Fruit fly (Drosophila melanogaster) whole organism, embryonic: ENCODE data around the gene SmydA-9.

ENCODE experiments used
- Antp ChIP-seq: fragments of 200-800 bp; sonication (Bioruptor generic); optimal IDR thresholded peaks from 3 replicates; lab custom pipeline; 2016; ENCODE audit warnings: missing biosample characterization, missing genetic modification characterization
- CG10147 ChIP-seq: fragments of 200-800 bp; sonication (Bioruptor generic); optimal IDR thresholded peaks from 2 replicates; lab custom pipeline; 2019; ENCODE audit warnings: missing biosample characterization, mild to moderate bottlenecking, missing genetic modification characterization, moderate library complexity
- CG10267 ChIP-seq: fragments of 200-800 bp; sonication (Bioruptor generic); optimal IDR thresholded peaks from 2 replicates; lab custom pipeline; 2018; ENCODE audit warnings: missing biosample characterization, mild to moderate bottlenecking, missing genetic modification characterization, moderate library complexity
- CG11085 ChIP-seq: fragments of 200-800 bp; sonication (Bioruptor generic); IDR thresholded peaks from 2 replicates; pipeline ENCODE4 v1.3.6; 2022; ENCODE audit warnings: missing biosample characterization, missing genetic modification characterization
- CG11456 ChIP-seq: fragments of 200-800 bp; sonication (Bioruptor generic); IDR thresholded peaks from 3 replicates; pipeline ENCODE4 v1.3.6; 2022; ENCODE audit warnings: missing biosample characterization, missing genetic modification characterization
- CG14441 ChIP-seq: fragments of 200-800 bp; sonication (Bioruptor generic); IDR thresholded peaks from 2 replicates; pipeline ENCODE4 v1.3.6; 2022; ENCODE audit warnings: missing biosample characterization, missing genetic modification characterization
- CG1529 ChIP-seq: fragments of 200-800 bp; sonication (Bioruptor generic); optimal IDR thresholded peaks from 3 replicates; lab custom pipeline; 2018; ENCODE audit warnings: missing biosample characterization, missing genetic modification characterization
- CG1647 ChIP-seq: fragments of 200-800 bp; sonication (Bioruptor generic); optimal IDR thresholded peaks from 3 replicates; lab custom pipeline; 2016; ENCODE audit warnings: missing biosample characterization, missing genetic modification characterization
- CG2202 ChIP-seq: fragments of 200-800 bp; sonication (Bioruptor generic); optimal IDR thresholded peaks from 2 replicates; lab custom pipeline; 2018; ENCODE audit warnings: missing biosample characterization, mild to moderate bottlenecking, missing genetic modification characterization
- CG32532 ChIP-seq: fragments of 200-800 bp; sonication (Bioruptor generic); IDR thresholded peaks from 2 replicates; pipeline ENCODE4 v1.3.6; 2022; ENCODE audit warnings: missing biosample characterization, missing genetic modification characterization
- CG33557 ChIP-seq: fragments of 200-800 bp; sonication (Bioruptor generic); optimal IDR thresholded peaks from 2 replicates; lab custom pipeline; 2019; ENCODE audit warnings: missing biosample characterization, mild to moderate bottlenecking, missing genetic modification characterization, moderate library complexity
- CG43689 ChIP-seq: fragments of 200-800 bp; sonication (Bioruptor generic); IDR thresholded peaks from 2 replicates; pipeline ENCODE4 v1.3.6; 2022; ENCODE audit warnings: missing biosample characterization, missing genetic modification characterization
- CG7271 ChIP-seq: fragments of 200-800 bp; sonication (Bioruptor generic); optimal IDR thresholded peaks from 2 replicates; lab custom pipeline; 2018; ENCODE audit warnings: missing biosample characterization, mild to moderate bottlenecking, missing genetic modification characterization, moderate library complexity
- CG7556 ChIP-seq: fragments of 200-800 bp; sonication (Bioruptor generic); optimal IDR thresholded peaks from 2 replicates; lab custom pipeline; 2017; ENCODE audit warnings: missing biosample characterization, mild to moderate bottlenecking, missing genetic modification characterization
- Dek ChIP-seq: fragments of 200-800 bp; sonication (Bioruptor generic); optimal IDR thresholded peaks from 3 replicates; lab custom pipeline; 2019; ENCODE audit warnings: missing biosample characterization, mild to moderate bottlenecking, missing genetic modification characterization, moderate library complexity
- Dfd ChIP-seq, 2 experiments: fragments of >200 bp; optimal IDR thresholded peaks; 2 replicates each; lab custom pipeline; 2017; ENCODE audit warnings: missing biosample characterization in 2 of 2, missing genetic modification characterization in 2 of 2
- E2f1 ChIP-seq: fragments of 200-800 bp; sonication (Bioruptor generic); IDR thresholded peaks from 2 replicates; pipeline ENCODE4 v1.3.6; 2022; ENCODE audit warnings: missing biosample characterization, missing genetic modification characterization
- ERR ChIP-seq: fragments of 200-800 bp; sonication (Bioruptor generic); optimal IDR thresholded peaks from 2 replicates; lab custom pipeline; 2016; ENCODE audit warnings: missing biosample characterization, missing genetic modification characterization
- Fer2 ChIP-seq: fragments of 200-800 bp; sonication (Bioruptor generic); optimal IDR thresholded peaks from 2 replicates; lab custom pipeline; 2018; ENCODE audit warnings: missing biosample characterization, mild to moderate bottlenecking, missing genetic modification characterization, moderate library complexity
- HLH4C ChIP-seq: fragments of 200-800 bp; sonication (Bioruptor generic); IDR thresholded peaks from 3 replicates; pipeline ENCODE4 v1.3.6; 2022; ENCODE audit warnings: missing biosample characterization, missing genetic modification characterization; ENCODE audit not compliant: partially characterized antibody
- Jarid2 ChIP-seq: fragments of 200-800 bp; sonication (Bioruptor generic); optimal IDR thresholded peaks from 3 replicates; lab custom pipeline; 2017; ENCODE audit warnings: mild to moderate bottlenecking, missing biosample characterization, missing genetic modification reagents, missing genetic modification characterization
- Lpt ChIP-seq: fragments of >200 bp; optimal IDR thresholded peaks from 2 replicates; lab custom pipeline; 2018; ENCODE audit warnings: missing biosample characterization, missing genetic modification characterization
- Mad ChIP-seq: fragments of 200-800 bp; sonication (Bioruptor generic); optimal IDR thresholded peaks from 2 replicates; lab custom pipeline; 2016; ENCODE audit warnings: missing biosample characterization, missing genetic modification characterization
- Max ChIP-seq: fragments of 200-800 bp; sonication (Bioruptor generic); optimal IDR thresholded peaks from 2 replicates; lab custom pipeline; 2016; ENCODE audit warnings: missing biosample characterization, mild to moderate bottlenecking, missing genetic modification characterization
- NK7.1 ChIP-seq: fragments of 200-800 bp; sonication (Bioruptor generic); optimal IDR thresholded peaks from 3 replicates; lab custom pipeline; 2016; ENCODE audit warnings: missing biosample characterization, missing genetic modification characterization
- Neu2 ChIP-seq: fragments of 200-800 bp; sonication (Bioruptor generic); optimal IDR thresholded peaks from 3 replicates; lab custom pipeline; 2016; ENCODE audit warnings: missing biosample characterization, missing genetic modification characterization, borderline replicate concordance
- Oaz ChIP-seq: fragments of 200-800 bp; sonication (Bioruptor generic); IDR thresholded peaks from 2 replicates; pipeline ENCODE4 v1.3.6; 2022; ENCODE audit warnings: missing biosample characterization, missing genetic modification characterization
- PHDP ChIP-seq: fragments of 200-800 bp; sonication (Bioruptor generic); optimal IDR thresholded peaks from 3 replicates; lab custom pipeline; 2018; ENCODE audit warnings: missing biosample characterization, mild to moderate bottlenecking, missing genetic modification characterization, moderate library complexity
- Rx ChIP-seq: fragments of 200-800 bp; sonication (Bioruptor generic); IDR thresholded peaks from 2 replicates; pipeline ENCODE4 v1.3.6; 2022; ENCODE audit warnings: missing biosample characterization, missing genetic modification characterization
- Sry-β ChIP-seq: fragments of 200-800 bp; sonication (Bioruptor generic); optimal IDR thresholded peaks from 2 replicates; lab custom pipeline; 2018; ENCODE audit warnings: missing biosample characterization, mild to moderate bottlenecking, missing genetic modification characterization, moderate library complexity
- Sry-δ ChIP-seq: fragments of 200-800 bp; sonication (Bioruptor generic); optimal IDR thresholded peaks from 2 replicates; lab custom pipeline; 2016; ENCODE audit warnings: missing biosample characterization, missing genetic modification characterization
- Stat92E ChIP-seq, 3 experiments: fragments of >200 bp in 2 of 3; fragments of 200-800 bp in 1 of 3; sonication (Bioruptor generic) in 1 of 3; optimal IDR thresholded peaks; 2 replicates each; lab custom pipeline; 2017 to 2019; ENCODE audit warnings: missing biosample characterization in 3 of 3, missing genetic modification characterization in 3 of 3, mild to moderate bottlenecking in 1 of 3, moderate library complexity in 1 of 3
- TFAM ChIP-seq: fragments of 200-800 bp; sonication (Bioruptor generic); optimal IDR thresholded peaks from 2 replicates; lab custom pipeline; 2017; ENCODE audit warnings: missing biosample characterization, missing genetic modification characterization, inconsistent platforms
- YL-1 ChIP-seq: fragments of 200-800 bp; sonication (Bioruptor generic); optimal IDR thresholded peaks from 3 replicates; lab custom pipeline; 2017; ENCODE audit warnings: missing biosample characterization, mild to moderate bottlenecking, missing genetic modification characterization
- ac ChIP-seq: fragments of 200-800 bp; sonication (Bioruptor generic); optimal IDR thresholded peaks from 3 replicates; lab custom pipeline; 2017; ENCODE audit warnings: missing biosample characterization, mild to moderate bottlenecking, missing genetic modification characterization
- amos ChIP-seq: fragments of 200-800 bp; sonication (Bioruptor generic); IDR thresholded peaks from 2 replicates; pipeline ENCODE4 v1.3.6; 2022; ENCODE audit warnings: missing biosample characterization, missing genetic modification characterization; ENCODE audit not compliant: partially characterized antibody
- ato ChIP-seq: fragments of 200-800 bp; sonication (Bioruptor generic); IDR thresholded peaks from 2 replicates; pipeline ENCODE4 v1.3.6; 2022; ENCODE audit warnings: missing biosample characterization, missing genetic modification characterization; ENCODE audit not compliant: partially characterized antibody
- bsh ChIP-seq, 2 experiments: fragments of 200-800 bp; sonication (Bioruptor generic); optimal IDR thresholded peaks; 2 replicates each; lab custom pipeline; 2017 to 2018; ENCODE audit warnings: mild to moderate bottlenecking in 2 of 2, missing biosample characterization in 2 of 2, missing genetic modification characterization in 2 of 2, moderate library complexity in 1 of 2
- dati ChIP-seq: fragments of 200-800 bp; sonication (Bioruptor generic); IDR thresholded peaks from 2 replicates; pipeline ENCODE4 v1.3.6; 2022; ENCODE audit warnings: missing biosample characterization, missing genetic modification characterization
- dimm ChIP-seq: fragments of 200-800 bp; sonication (Bioruptor generic); IDR thresholded peaks from 2 replicates; pipeline ENCODE4 v1.3.6; 2022; ENCODE audit warnings: missing biosample characterization, missing genetic modification characterization
- dmrt11E ChIP-seq: fragments of 200-800 bp; sonication (Bioruptor generic); optimal IDR thresholded peaks from 3 replicates; lab custom pipeline; 2018; ENCODE audit warnings: missing biosample characterization, mild to moderate bottlenecking, missing genetic modification characterization, moderate library complexity
- emc ChIP-seq: fragments of 200-800 bp; sonication (Bioruptor generic); optimal IDR thresholded peaks from 2 replicates; lab custom pipeline; 2016; ENCODE audit warnings: missing biosample characterization, missing genetic modification characterization
- fd3F ChIP-seq: fragments of 200-800 bp; sonication (Bioruptor generic); optimal IDR thresholded peaks from 2 replicates; lab custom pipeline; 2018; ENCODE audit warnings: missing biosample characterization, mild to moderate bottlenecking, missing genetic modification characterization, moderate library complexity
- kni ChIP-seq: fragments of 200-800 bp; sonication (Bioruptor generic); optimal IDR thresholded peaks from 3 replicates; lab custom pipeline; 2017; ENCODE audit warnings: mild to moderate bottlenecking, missing biosample characterization, missing genetic modification reagents, missing genetic modification characterization
- knrl ChIP-seq: fragments of 200-800 bp; sonication (Bioruptor generic); IDR thresholded peaks from 3 replicates; pipeline ENCODE4 v1.3.6; 2022; ENCODE audit warnings: missing biosample characterization, missing genetic modification characterization; ENCODE audit not compliant: partially characterized antibody
- sisA ChIP-seq: fragments of 200-800 bp; sonication (Bioruptor generic); IDR thresholded peaks from 2 replicates; pipeline ENCODE4 v1.3.6; 2022; ENCODE audit warnings: missing biosample characterization, missing genetic modification characterization
- ssp ChIP-seq: fragments of 200-800 bp; sonication (Bioruptor generic); IDR thresholded peaks from 2 replicates; pipeline ENCODE4 v1.3.6; 2022; ENCODE audit warnings: missing biosample characterization, missing genetic modification characterization
- tio ChIP-seq: fragments of 200-800 bp; sonication (Bioruptor generic); optimal IDR thresholded peaks from 2 replicates; lab custom pipeline; 2017; ENCODE audit warnings: missing biosample characterization, missing genetic modification characterization, inconsistent platforms
- usp ChIP-seq: fragments of >200 bp; optimal IDR thresholded peaks from 2 replicates; lab custom pipeline; 2017; ENCODE audit warnings: missing biosample characterization, missing genetic modification characterization
- wdn ChIP-seq: fragments of 200-800 bp; sonication (Bioruptor generic); IDR thresholded peaks from 2 replicates; pipeline ENCODE4 v1.3.6; 2022; ENCODE audit warnings: missing biosample characterization, missing genetic modification characterization

SmydA-9 gene

DNA sequence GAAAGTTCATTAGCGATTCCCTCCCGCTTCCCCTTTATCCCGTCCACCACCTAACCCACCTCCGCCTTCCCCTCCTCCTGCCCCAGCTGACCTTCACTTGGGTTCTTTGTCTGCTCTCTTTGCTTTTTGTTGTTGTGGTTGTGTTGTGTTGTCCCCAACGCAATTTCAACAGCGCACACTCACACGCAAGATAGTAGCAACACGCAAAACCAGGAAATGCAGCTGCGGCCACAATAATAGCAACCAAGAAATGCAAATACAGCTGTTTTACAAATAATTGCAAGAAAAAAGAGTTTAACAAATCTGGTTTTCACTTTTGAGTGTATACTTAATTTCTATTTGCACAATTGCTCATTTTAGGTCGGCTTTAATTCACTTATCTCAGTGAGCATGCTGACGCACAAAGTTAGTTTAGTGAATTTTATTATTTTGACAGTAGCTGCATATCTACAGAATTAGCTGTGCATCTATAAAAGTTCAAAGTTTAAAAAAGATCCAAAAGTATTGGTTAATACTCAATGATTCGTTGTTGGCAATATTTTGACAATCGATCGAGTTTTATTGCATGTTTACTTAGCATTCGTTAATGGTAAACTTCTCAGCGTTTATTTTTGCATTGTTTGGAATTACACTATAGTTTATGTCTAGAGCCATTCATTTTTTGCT, 40.7 kb upstream of the SmydA-9 start (continued):
- TF ChIP-seq ac (GFP tag; lab: Kevin White, UChicago), result no peak
- no peak for TF ChIP-seq knrl (GFP tag; lab: Robert Waterston, UW)
- TF ChIP-seq ssp (GFP tag; lab: Robert Waterston, UW), result no peak
- TF ChIP-seq Neu2, result no peak
- TF ChIP-seq Sry-δ (GFP tag; lab: Kevin White, UChicago), result no peak
- no peak for TF ChIP-seq fd3F (GFP tag; lab: Kevin White, UChicago)
- TF ChIP-seq Stat92E (GFP tag; optimal IDR thresholded peaks at IDR 0.05; lab: Kevin White, UChicago), result no peak
- peak; percentile 7 for TF ChIP-seq dmrt11E (tag; lab: Kevin White, UChicago)
- TF ChIP-seq Sry-β (GFP tag; lab: Kevin White, UChicago), result no peak
- no peak for TF ChIP-seq ERR (GFP tag; lab: Kevin White, UChicago)
- TF ChIP-seq tio (GFP tag; lab: Kevin White, UChicago), result no peak
- no peak for TF ChIP-seq Mad (GFP tag; lab: Kevin White, UChicago)
- no peak for TF ChIP-seq wdn (GFP tag; lab: Robert Waterston, UW)
- TF ChIP-seq dimm, result no peak
- no peak for TF ChIP-seq CG11085 (GFP tag; lab: Robert Waterston, UW)
- peak; percentile 52 for TF ChIP-seq CG14441 (GFP tag; lab: Robert Waterston, UW)
- no peak for TF ChIP-seq NK7.1 (GFP tag; lab: Kevin White, UChicago)
- no peak for TF ChIP-seq CG11456 (GFP tag; lab: Robert Waterston, UW)
- TF ChIP-seq CG1529 (GFP tag; lab: Kevin White, UChicago), result peak; percentile 5
- TF ChIP-seq CG7556 (GFP tag; lab: Kevin White, UChicago), result peak; percentile 4
- no peak for TF ChIP-seq TFAM (GFP tag; lab: Kevin White, UChicago)
- TF ChIP-seq Antp (GFP tag; lab: Kevin White, UChicago), result peak; percentile 13
- 0 out of 2 replicates have a peak, but pooled peaks have one; percentile 26 for TF ChIP-seq sisA (GFP tag; lab: Robert Waterston, UW)
- no peak for TF ChIP-seq amos (GFP tag; lab: Robert Waterston, UW)
- no peak for TF ChIP-seq YL-1 (GFP tag; lab: Kevin White, UChicago)
- TF ChIP-seq ato (GFP tag; lab: Robert Waterston, UW), result no peak
- TF ChIP-seq Fer2 (tag; lab: Kevin White, UChicago), result no peak
- no peak for TF ChIP-seq CG32532 (GFP tag; lab: Robert Waterston, UW)
- no peak for TF ChIP-seq Jarid2 (GFP tag; lab: Kevin White, UChicago)
- TF ChIP-seq CG7271 (tag; lab: Kevin White, UChicago), result no peak
- TF ChIP-seq Dfd (GFP tag; optimal IDR thresholded peaks at IDR 0.05; lab: Kevin White, UChicago), result no peak
- TF ChIP-seq CG2202 (tag; lab: Kevin White, UChicago), result no peak
- peak; percentile 1 to 37 for TF ChIP-seq bsh (GFP tag; optimal IDR thresholded peaks at IDR 0.05; lab: Kevin White, UChicago)
- no peak for TF ChIP-seq Lpt (GFP tag; lab: Kevin White, UChicago)
- no peak for TF ChIP-seq emc (GFP tag; lab: Kevin White, UChicago)
- TF ChIP-seq Max (GFP tag; lab: Kevin White, UChicago), result no peak
- no peak for TF ChIP-seq CG10147 (GFP tag; lab: Kevin White, UChicago)
- no peak for TF ChIP-seq CG10267 (tag; lab: Kevin White, UChicago)
- no peak for TF ChIP-seq HLH4C (GFP tag; lab: Robert Waterston, UW)
- no peak for TF ChIP-seq PHDP (tag; lab: Kevin White, UChicago)
- no peak for TF ChIP-seq kni (GFP tag; lab: Kevin White, UChicago)
- TF ChIP-seq CG33557 (GFP tag; lab: Kevin White, UChicago), result no peak
- TF ChIP-seq Oaz (GFP tag; lab: Robert Waterston, UW), result no peak
- TF ChIP-seq usp, result no peak
- TF ChIP-seq dati (GFP tag; lab: Robert Waterston, UW), result no peak; the same call in 1 of the 2 replicates
- TF ChIP-seq CG43689, result no peak
- TF ChIP-seq E2f1 (GFP tag; lab: Robert Waterston, UW), result 0 out of 2 replicates have a peak, but pooled peaks have one; percentile 9
- no peak for TF ChIP-seq Dek (tag; lab: Kevin White, UChicago)
- TF ChIP-seq Rx (GFP tag; lab: Robert Waterston, UW), result no peak
- no peak for TF ChIP-seq CG1647
